Fruit fly (Drosophila melanogaster): Measurements from ENCODE around the gene tll.
A peak's percentile ranks its signal among the peaks of the same experiment; 100 is the strongest.

The tll gene

dm6 chr3R:30808346-30809286 is 43.5 kb upstream of the tll start, which contains the start of gene cindr (continued):
- TF ChIP-seq CG10543 (GFP tag; optimal IDR thresholded peaks at IDR 0.05) (peak; percentile 59), rib (GFP tag; IDR thresholded peaks at IDR 0.05) (0 out of 2 replicates have a peak, but pooled peaks have one; percentile 17), CG9727 (GFP tag; optimal IDR thresholded peaks at IDR 0.05) (no peak), danr (GFP tag; IDR thresholded peaks at IDR 0.05) (no peak), CG15479 (GFP tag; optimal IDR thresholded peaks at IDR 0.05) (no peak), Hr3 (GFP tag; optimal IDR thresholded peaks at IDR 0.05) (peak; percentile 50), Usf (GFP tag; optimal IDR thresholded peaks at IDR 0.05) (no peak), CkIIα-i1 (GFP tag; IDR thresholded peaks at IDR 0.05) (no peak), Dp (GFP tag; optimal IDR thresholded peaks at IDR 0.05) (peak; percentile 63), Vsx1 (GFP tag; optimal IDR thresholded peaks at IDR 0.05) (no peak), Nf-YB (GFP tag; optimal IDR thresholded peaks at IDR 0.05) (peak; percentile 34), CG17328 (GFP tag; IDR thresholded peaks at IDR 0.05) (peak; percentile 15; the same call in 1 of the 2 replicates), CG12769 (tag; optimal IDR thresholded peaks at IDR 0.05) (peak; percentile 67), CG9932 (GFP tag; IDR thresholded peaks at IDR 0.05) (peak; percentile 80), CG4282 (GFP tag; optimal IDR thresholded peaks at IDR 0.05) (peak; percentile 58), stc (GFP tag; IDR thresholded peaks at IDR 0.05) (peak; percentile 31; the same call in 1 of the 2 replicates), CG2889 (GFP tag; IDR thresholded peaks at IDR 0.05) (no peak), mld (GFP tag; IDR thresholded peaks at IDR 0.05; ENCODE audit: partially characterized antibody) (no peak), MTF-1 (GFP tag; optimal IDR thresholded peaks at IDR 0.05; ENCODE audit: borderline replicate concordance) (no peak), CG11398 (GFP tag; optimal IDR thresholded peaks at IDR 0.05) (peak; percentile 50), CG14860 (GFP tag; IDR thresholded peaks at IDR 0.05; ENCODE audit: partially characterized antibody) (no peak), CG31224 (GFP tag; IDR thresholded peaks at IDR 0.05) (0 out of 2 replicates have a peak, but pooled peaks have one; percentile 10), knrl (GFP tag; IDR thresholded peaks at IDR 0.05; ENCODE audit: partially characterized antibody) (peak; percentile 59; the same call in 1 of the 3 replicates), CG14014 (GFP tag; IDR thresholded peaks at IDR 0.05) (no peak), ac (GFP tag; optimal IDR thresholded peaks at IDR 0.05) (no peak), Xbp1 (GFP tag; optimal IDR thresholded peaks at IDR 0.05) (peak; percentile 48), H15 (GFP tag; IDR thresholded peaks at IDR 0.05) (no peak), CG33213 (GFP tag; optimal IDR thresholded peaks at IDR 0.05) (peak; percentile 74), CG31441 (GFP tag; IDR thresholded peaks at IDR 0.05) (0 out of 2 replicates have a peak, but pooled peaks have one; percentile 34), zfh1 (GFP tag; IDR thresholded peaks at IDR 0.05) (no peak), NC2β (GFP tag; optimal IDR thresholded peaks at IDR 0.05) (peak; percentile 48), crc (GFP tag; optimal IDR thresholded peaks at IDR 0.05) (no peak), Taf1 (GFP tag; IDR thresholded peaks at IDR 0.05) (no peak), shn (GFP tag; optimal IDR thresholded peaks at IDR 0.05) (peak; percentile 49), pfk (GFP tag; optimal IDR thresholded peaks at IDR 0.05) (no peak), CG8290 (GFP tag; optimal IDR thresholded peaks at IDR 0.05) (peak; percentile 67), CG8290 (tag; optimal IDR thresholded peaks at IDR 0.05) (peak; percentile 9 to 93), Stat92E (GFP tag; optimal IDR thresholded peaks at IDR 0.05) (peak in 1 of 3 experiments; percentile 9), CG10209 (GFP tag; optimal IDR thresholded peaks at IDR 0.05) (peak; percentile 29), CHES-1-like (GFP tag; optimal IDR thresholded peaks at IDR 0.05) (peak; percentile 65), CG18476 (GFP tag; optimal IDR thresholded peaks at IDR 0.05) (no peak), p53 (GFP tag; optimal IDR thresholded peaks at IDR 0.05) (peak; percentile 53), CG12744 (GFP tag; optimal IDR thresholded peaks at IDR 0.05) (no peak), psq (GFP tag; optimal IDR thresholded peaks at IDR 0.05) (peak; percentile 65), Deaf1 (tag; optimal IDR thresholded peaks at IDR 0.05) (peak; percentile 75), bbx (GFP tag; IDR thresholded peaks at IDR 0.05; ENCODE audit: partially characterized antibody) (peak; percentile 56; the same call in 1 of the 2 replicates), CG5245 (GFP tag; optimal IDR thresholded peaks at IDR 0.05) (no peak), bowl (GFP tag; IDR thresholded peaks at IDR 0.05) (0 out of 2 replicates have a peak, but pooled peaks have one; percentile 24)
